Worm (Caenorhabditis elegans): ENCODE data around the gene nspe-2.

Gene nspe-2

ce11 chrII:12606108-12606507 lies 13.1 kb downstream of the nspe-2 start:
- TF ChIP-seq bed-3 (GFP tag; optimal IDR thresholded peaks at IDR 0.05) (no peak), ztf-11 (tag; optimal IDR thresholded peaks at IDR 0.05) (no peak), lsy-2 (tag; optimal IDR thresholded peaks at IDR 0.05) (no peak), nhr-76 (tag; optimal IDR thresholded peaks at IDR 0.05) (no peak), blmp-1 (tag; optimal IDR thresholded peaks at IDR 0.05) (no peak), drap-1 (GFP tag; optimal IDR thresholded peaks at IDR 0.05) (no peak), lin-13 (tag; optimal IDR thresholded peaks at IDR 0.05) (no peak), hlh-1 (tag; optimal IDR thresholded peaks at IDR 0.05) (no peak), mls-2 (tag; optimal IDR thresholded peaks at IDR 0.05) (no peak), ceh-83 (GFP tag; optimal IDR thresholded peaks at IDR 0.05) (no peak), nhr-237 (tag; optimal IDR thresholded peaks at IDR 0.05) (no peak), nhr-2 (tag; optimal IDR thresholded peaks at IDR 0.05) (no peak), lin-32 (GFP tag; optimal IDR thresholded peaks at IDR 0.05) (no peak), nhr-28 (tag; optimal IDR thresholded peaks at IDR 0.05) (no peak), unc-62 (GFP tag; optimal IDR thresholded peaks at IDR 0.05) (no peak), flh-1 (GFP tag; optimal IDR thresholded peaks at IDR 0.05) (no peak)

DNA sequence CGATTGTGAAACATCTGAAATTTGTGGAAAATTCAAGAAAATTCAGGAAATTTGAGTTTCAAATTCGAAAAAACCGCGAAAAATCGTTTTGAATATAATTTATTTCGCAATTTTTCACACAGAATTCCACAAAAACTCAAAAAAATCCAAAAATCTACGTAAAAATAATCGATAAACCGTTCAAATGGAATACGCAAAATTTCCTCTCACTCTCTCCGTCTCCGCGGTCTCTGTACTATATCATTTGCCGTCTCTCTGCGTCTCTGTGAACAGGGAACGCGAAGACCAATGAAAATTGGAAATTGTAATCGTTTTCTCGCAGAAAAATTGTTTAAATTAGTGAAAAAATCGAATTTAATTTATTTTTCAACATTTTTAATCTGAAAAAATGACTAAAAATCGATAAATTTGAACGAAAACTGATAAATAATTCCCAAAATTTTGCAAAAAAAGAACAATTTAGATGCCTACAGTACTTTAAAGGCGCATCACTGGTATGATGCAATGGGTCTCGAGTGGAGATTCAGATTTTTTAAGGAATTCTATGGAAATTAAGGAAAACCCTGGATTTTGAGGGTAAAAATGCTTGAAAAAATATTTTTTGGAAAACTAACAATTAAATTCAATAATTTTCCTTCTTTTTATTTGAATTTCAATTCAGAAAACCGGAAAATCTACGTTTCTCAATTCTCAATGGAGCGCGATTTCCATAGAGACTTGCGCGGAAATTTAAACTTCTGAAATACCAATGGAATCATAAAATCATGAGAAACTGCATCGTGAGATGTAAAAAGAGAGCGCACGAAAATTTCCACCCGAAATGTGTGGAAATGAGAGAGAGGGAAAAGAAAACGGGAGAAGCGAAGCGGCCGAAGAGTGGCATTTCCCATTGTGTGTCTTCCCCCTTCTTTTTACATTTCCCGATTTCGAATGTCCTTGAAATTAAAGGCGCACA lies 15.2 kb downstream of the nspe-2 start, which contains the start of the genes ceh-100 and lips-15:
ceh-100 (minus strand) TSS at position 14 of the 955 bp plus-strand sequence.
lips-15 (plus strand) TSS at position 720 of the 955 bp plus-strand sequence.
- TF ChIP-seq nhr-28 (tag; optimal IDR thresholded peaks at IDR 0.05) (no peak), mep-1 (tag; optimal IDR thresholded peaks at IDR 0.05) (peak; percentile 61), ceh-39 (tag; optimal IDR thresholded peaks at IDR 0.05) (peak; percentile 10), tbx-8 (GFP tag; optimal IDR thresholded peaks at IDR 0.05) (no peak), ces-1 (GFP tag; optimal IDR thresholded peaks at IDR 0.05) (no peak), elt-3 (tag; optimal IDR thresholded peaks at IDR 0.05) (no peak), ztf-11 (tag; optimal IDR thresholded peaks at IDR 0.05) (no peak), M03D4.4 (tag; optimal IDR thresholded peaks at IDR 0.05) (no peak), unc-120 (tag; optimal IDR thresholded peaks at IDR 0.05; ENCODE audit: poor library complexity, severe bottlenecking) (peak; percentile 5), elt-1 (tag; optimal IDR thresholded peaks at IDR 0.05; ENCODE audit: borderline replicate concordance, insufficient read depth) (no peak), lin-32 (GFP tag; optimal IDR thresholded peaks at IDR 0.05) (no peak), lsy-2 (tag; optimal IDR thresholded peaks at IDR 0.05) (peak; percentile 24), drap-1 (GFP tag; optimal IDR thresholded peaks at IDR 0.05) (no peak), unc-62 (GFP tag; optimal IDR thresholded peaks at IDR 0.05) (no peak)

DNA sequence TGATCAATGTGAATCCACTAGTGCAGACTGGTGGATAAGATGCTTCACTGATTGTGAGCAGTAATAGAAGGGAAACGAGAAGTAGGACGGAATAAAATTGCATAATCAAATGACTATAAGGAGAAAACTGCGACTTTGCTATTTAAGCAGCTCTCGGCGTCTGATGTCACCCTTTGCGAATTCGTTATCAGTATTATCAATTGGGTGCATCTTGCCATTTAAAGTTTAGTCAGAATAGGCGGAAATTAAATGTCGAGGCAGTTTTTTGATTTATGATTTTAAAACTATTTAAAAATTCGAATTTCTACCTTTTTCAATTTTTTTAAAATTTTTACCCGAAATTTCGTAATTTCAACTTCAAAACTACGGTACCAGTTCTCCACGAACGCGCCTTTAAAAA lies 38.2 kb downstream of the nspe-2 start, which contains the start of gene clec-4:
clec-4 (minus strand) TSS at position 162 of the 400 bp plus-strand sequence.
- no peak for TF ChIP-seq nhr-12 (tag; optimal IDR thresholded peaks at IDR 0.05)
- no peak for TF ChIP-seq pha-4 (tag; optimal IDR thresholded peaks at IDR 0.05)
- TF ChIP-seq ceh-39 (tag; optimal IDR thresholded peaks at IDR 0.05), result no peak
- no peak for TF ChIP-seq sem-2 (GFP tag; optimal IDR thresholded peaks at IDR 0.05)
- no peak for TF ChIP-seq nhr-28 (tag; optimal IDR thresholded peaks at IDR 0.05)
- TF ChIP-seq ham-2 (GFP tag; optimal IDR thresholded peaks at IDR 0.05), result no peak
- TF ChIP-seq unc-120 (tag; optimal IDR thresholded peaks at IDR 0.05; ENCODE audit: poor library complexity, severe bottlenecking), result no peak
- no peak for TF ChIP-seq ces-1 (GFP tag; optimal IDR thresholded peaks at IDR 0.05)
- TF ChIP-seq sptf-1 (tag; optimal IDR thresholded peaks at IDR 0.05), result no peak
- no peak for TF ChIP-seq nhr-76 (tag; optimal IDR thresholded peaks at IDR 0.05)
- TF ChIP-seq mep-1 (tag; optimal IDR thresholded peaks at IDR 0.05), result no peak
- TF ChIP-seq lin-32 (GFP tag; optimal IDR thresholded peaks at IDR 0.05), result no peak
- no peak for TF ChIP-seq blmp-1 (tag; optimal IDR thresholded peaks at IDR 0.05)
- TF ChIP-seq elt-1 (tag; optimal IDR thresholded peaks at IDR 0.05; ENCODE audit: borderline replicate concordance, insufficient read depth), result no peak
- no peak for TF ChIP-seq lin-13 (tag; optimal IDR thresholded peaks at IDR 0.05)

ce11 chrII:12577754-12578153 lies 41.4 kb downstream of the nspe-2 start, which contains the start of gene clec-8:
Gene clec-8 (minus strand): TSS chrII:12578061.
- TF ChIP-seq drap-1 (GFP tag; optimal IDR thresholded peaks at IDR 0.05) (no peak), lsy-2 (tag; optimal IDR thresholded peaks at IDR 0.05) (no peak), mls-2 (tag; optimal IDR thresholded peaks at IDR 0.05) (no peak), snpc-4 (tag; optimal IDR thresholded peaks at IDR 0.05) (no peak), mab-5 (tag; optimal IDR thresholded peaks at IDR 0.05) (no peak), bed-3 (GFP tag; optimal IDR thresholded peaks at IDR 0.05) (no peak), lin-13 (tag; optimal IDR thresholded peaks at IDR 0.05) (no peak), ztf-11 (tag; optimal IDR thresholded peaks at IDR 0.05) (no peak), ham-2 (GFP tag; optimal IDR thresholded peaks at IDR 0.05) (no peak), nhr-76 (tag; optimal IDR thresholded peaks at IDR 0.05) (no peak), elt-3 (tag; optimal IDR thresholded peaks at IDR 0.05) (no peak), zip-8 (tag; optimal IDR thresholded peaks at IDR 0.05) (no peak)
